Fruit fly (Drosophila melanogaster): ENCODE data around the gene Ctps.

Ctps gene

DNA sequence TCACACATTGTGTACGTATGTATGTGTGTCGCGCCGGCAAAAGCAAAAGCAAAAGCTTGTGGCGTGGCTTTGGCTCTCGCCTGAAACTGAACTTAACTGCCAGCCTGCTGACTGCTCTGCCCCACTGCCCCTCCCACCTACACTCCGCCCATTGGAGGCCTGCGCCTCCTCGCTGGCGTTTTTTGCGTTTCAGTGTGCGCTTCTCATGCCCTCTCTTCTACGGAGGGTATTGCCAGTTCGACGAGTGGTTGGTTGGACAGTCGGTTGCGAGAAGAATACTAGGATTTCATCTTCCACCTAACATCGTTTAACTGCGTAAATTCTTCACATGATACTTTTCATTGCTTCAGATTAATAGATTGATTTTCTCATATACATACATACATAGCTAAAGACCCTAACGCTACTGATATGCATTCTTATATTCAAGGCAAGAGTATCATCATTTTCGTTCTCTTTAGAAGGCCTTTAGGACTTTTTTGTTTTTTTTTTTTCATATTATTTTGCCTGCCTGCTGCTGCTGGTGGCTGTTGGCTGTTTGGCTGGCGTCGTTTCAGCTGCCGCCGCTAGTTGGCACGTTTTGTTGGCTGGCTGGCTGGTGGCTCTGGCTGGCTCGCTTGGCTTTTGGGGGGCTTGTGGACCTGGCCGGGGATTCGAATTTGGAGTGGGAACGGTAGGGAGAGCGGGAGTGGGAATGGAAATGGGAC is 7.3 kb downstream of the Ctps start (continued):
- TF ChIP-seq sima (GFP tag; optimal IDR thresholded peaks at IDR 0.05) (no peak), sug (tag; optimal IDR thresholded peaks at IDR 0.05) (peak; percentile 7), CG14441 (GFP tag; IDR thresholded peaks at IDR 0.05) (peak; percentile 61), Max (GFP tag; optimal IDR thresholded peaks at IDR 0.05) (no peak), CG4617 (GFP tag; optimal IDR thresholded peaks at IDR 0.05; ENCODE audit: borderline replicate concordance) (no peak), CG17361 (GFP tag; IDR thresholded peaks at IDR 0.05) (peak; percentile 70; the same call in 2 of the 3 replicates), tna (GFP tag; IDR thresholded peaks at IDR 0.05; ENCODE audit: partially characterized antibody) (no peak), sqz (GFP tag; optimal IDR thresholded peaks at IDR 0.05) (peak; percentile 86), CG13123 (GFP tag; optimal IDR thresholded peaks at IDR 0.05) (no peak), phol (tag; optimal IDR thresholded peaks at IDR 0.05) (peak; percentile 23), h (optimal IDR thresholded peaks at IDR 0.05) (no peak), CHES-1-like (GFP tag; optimal IDR thresholded peaks at IDR 0.05) (peak; percentile 70), shn (GFP tag; optimal IDR thresholded peaks at IDR 0.05) (peak; percentile 64), CG3995 (GFP tag; optimal IDR thresholded peaks at IDR 0.05) (no peak), Trl (optimal IDR thresholded peaks at IDR 0.05) (no peak), Trl (GFP tag; optimal IDR thresholded peaks at IDR 0.05) (peak; percentile 20), CG8944 (GFP tag; optimal IDR thresholded peaks at IDR 0.05) (peak; percentile 49), PHDP (tag; optimal IDR thresholded peaks at IDR 0.05) (peak; percentile 60), CG7372 (GFP tag; IDR thresholded peaks at IDR 0.05) (peak; percentile 43; the same call in 1 of the 2 replicates), Mad (GFP tag; optimal IDR thresholded peaks at IDR 0.05) (peak; percentile 42), CG10543 (GFP tag; optimal IDR thresholded peaks at IDR 0.05) (peak; percentile 39), unpg (GFP tag; optimal IDR thresholded peaks at IDR 0.05) (peak; percentile 47), CG1602 (GFP tag; optimal IDR thresholded peaks at IDR 0.05) (peak; percentile 11), ken (GFP tag; IDR thresholded peaks at IDR 0.05) (peak; percentile 57; the same call in 1 of the 3 replicates), lola (GFP tag; optimal IDR thresholded peaks at IDR 0.05) (no peak), CG10462 (GFP tag; optimal IDR thresholded peaks at IDR 0.05) (no peak), CG12219 (GFP tag; optimal IDR thresholded peaks at IDR 0.05) (peak; percentile 33), Hsf (GFP tag; optimal IDR thresholded peaks at IDR 0.05) (peak; percentile 68), ro (GFP tag; IDR thresholded peaks at IDR 0.05) (no peak; the same call in 1 of the 2 replicates), pnt (GFP tag; optimal IDR thresholded peaks at IDR 0.05) (peak; percentile 65), grau (tag; optimal IDR thresholded peaks at IDR 0.05) (peak; percentile 66), Dll (GFP tag; IDR thresholded peaks at IDR 0.05; ENCODE audit: partially characterized antibody) (0 out of 4 replicates have a peak, but pooled peaks have one; percentile 3), eyg (GFP tag; optimal IDR thresholded peaks at IDR 0.05) (peak; percentile 33), Atf6 (GFP tag; IDR thresholded peaks at IDR 0.05) (peak; percentile 53; the same call in 1 of the 2 replicates), sens (GFP tag) (peak; percentile 89), CG7987 (GFP tag; optimal IDR thresholded peaks at IDR 0.05) (no peak), Doc2 (GFP tag; IDR thresholded peaks at IDR 0.05) (no peak), YL-1 (GFP tag; optimal IDR thresholded peaks at IDR 0.05) (no peak), CG17829 (tag; optimal IDR thresholded peaks at IDR 0.05) (peak; percentile 53), bbx (GFP tag; IDR thresholded peaks at IDR 0.05; ENCODE audit: partially characterized antibody) (no peak), chinmo (GFP tag; IDR thresholded peaks at IDR 0.05; ENCODE audit: partially characterized antibody) (no peak; the same call in 2 of the 4 replicates), nerfin-2 (GFP tag; IDR thresholded peaks at IDR 0.05; ENCODE audit: partially characterized antibody) (no peak), ham (GFP tag; IDR thresholded peaks at IDR 0.05) (no peak), nmo (GFP tag; optimal IDR thresholded peaks at IDR 0.05) (peak; percentile 47), Sox102F (GFP tag; optimal IDR thresholded peaks at IDR 0.05) (peak; percentile 71), Fer3 (tag; optimal IDR thresholded peaks at IDR 0.05) (peak; percentile 42), ac (GFP tag; optimal IDR thresholded peaks at IDR 0.05) (no peak), Spps (tag; optimal IDR thresholded peaks at IDR 0.05) (no peak), ap (GFP tag; IDR thresholded peaks at IDR 0.05) (peak; percentile 28; the same call in 1 of the 2 replicates), Gsc (GFP tag; IDR thresholded peaks at IDR 0.05) (0 out of 2 replicates have a peak, but pooled peaks have one; percentile 36)

Measured in whole organism, embryonic.